Fruit fly (Drosophila melanogaster) whole organism, wandering third instar larva: Measurements from ENCODE around the gene D12.

Source experiments
- Abd-B ChIP-seq: fragments of >200 bp; optimal IDR thresholded peaks from 2 replicates; lab custom pipeline; 2017; ENCODE audit warnings: missing biosample characterization, missing genetic modification characterization
- CG32264 ChIP-seq: fragments of 200-800 bp; sonication (Bioruptor generic); optimal IDR thresholded peaks from 2 replicates; lab custom pipeline; 2016; ENCODE audit warnings: missing biosample characterization, missing genetic modification characterization
- CG9705 ChIP-seq: fragments of 200-800 bp; sonication (Bioruptor generic); optimal IDR thresholded peaks from 2 replicates; lab custom pipeline; 2018; ENCODE audit warnings: missing biosample characterization, mild to moderate bottlenecking, missing genetic modification characterization
- CrebA ChIP-seq: fragments of 200-800 bp; sonication (Bioruptor generic); optimal IDR thresholded peaks from 2 replicates; lab custom pipeline; 2016; ENCODE audit warnings: missing biosample characterization, mild to moderate bottlenecking, missing genetic modification characterization, borderline replicate concordance
- Dfd ChIP-seq: fragments of >200 bp; optimal IDR thresholded peaks from 2 replicates; lab custom pipeline; 2017; ENCODE audit warnings: missing biosample characterization, missing genetic modification characterization
- Dif ChIP-seq: fragments of 200-275, 200-300 bp; sonication (Bioruptor generic); optimal IDR thresholded peaks from 2 replicates; lab custom pipeline; 2018; ENCODE audit warnings: missing biosample characterization, missing genetic modification characterization; ENCODE audit not compliant: partially characterized antibody
- HLH106 ChIP-seq: fragments of 200-800 bp; optimal IDR thresholded peaks from 3 replicates; lab custom pipeline; 2019; ENCODE audit warnings: missing biosample characterization, mild to moderate bottlenecking, missing genetic modification characterization, moderate library complexity
- Hnf4 ChIP-seq: fragments of 200-800 bp; sonication (Bioruptor generic); optimal IDR thresholded peaks from 2 replicates; lab custom pipeline; 2016; ENCODE audit warnings: missing biosample characterization, mild to moderate bottlenecking, missing genetic modification characterization
- Hr78 ChIP-seq: fragments of >200 bp; optimal IDR thresholded peaks from 2 replicates; lab custom pipeline; 2017; ENCODE audit warnings: missing biosample characterization, missing genetic modification characterization
- Hr83 ChIP-seq: fragments of 200-300 bp; sonication (Bioruptor generic); optimal IDR thresholded peaks from 2 replicates; lab custom pipeline; 2016; ENCODE audit warnings: missing biosample characterization, mild to moderate bottlenecking, missing genetic modification characterization, moderate library complexity; ENCODE audit not compliant: poor library complexity, severe bottlenecking
- Jra ChIP-seq: sonication (Bioruptor generic); optimal IDR thresholded peaks from 2 replicates; lab custom pipeline; 2016; ENCODE audit warnings: missing biosample characterization, missing genetic modification characterization
- Mio ChIP-seq: sonication (Bioruptor generic); optimal IDR thresholded peaks from 2 replicates; lab custom pipeline; 2016; ENCODE audit warnings: missing biosample characterization, missing genetic modification characterization
- Myc ChIP-seq: fragments of >200 bp; optimal IDR thresholded peaks from 2 replicates; lab custom pipeline; 2017
- N ChIP-seq: fragments of >200 bp; optimal IDR thresholded peaks from 2 replicates; lab custom pipeline; 2018; ENCODE audit warnings: missing biosample characterization, missing external identifiers, missing genetic modification characterization
- OdsH ChIP-seq: fragments of 200-800 bp; sonication (Bioruptor generic); optimal IDR thresholded peaks from 2 replicates; lab custom pipeline; 2016; ENCODE audit warnings: missing biosample characterization, mild to moderate bottlenecking, missing genetic modification characterization
- Rel ChIP-seq, 2 experiments: fragments of 200-800 bp; sonication (Bioruptor generic) in 1 of 2; optimal IDR thresholded peaks; 2 replicates in 1 of 2; 3 replicates in 1 of 2; lab custom pipeline; 2016 to 2019; ENCODE audit warnings: mild to moderate bottlenecking in 2 of 2, missing biosample characterization in 2 of 2, missing genetic modification characterization in 2 of 2, moderate library complexity in 1 of 2
- Sp1 ChIP-seq: fragments of 200-800 bp; sonication (Bioruptor generic); optimal IDR thresholded peaks from 3 replicates; lab custom pipeline; 2019; ENCODE audit warnings: missing biosample characterization, mild to moderate bottlenecking, missing genetic modification characterization, moderate library complexity
- br ChIP-seq: fragments of 200-800 bp; sonication (Bioruptor generic); optimal IDR thresholded peaks from 2 replicates; lab custom pipeline; 2016; ENCODE audit warnings: missing biosample characterization, missing genetic modification characterization
- brk ChIP-seq: fragments of 200-800 bp; sonication (Bioruptor generic); optimal IDR thresholded peaks from 2 replicates; lab custom pipeline; 2016; ENCODE audit warnings: missing biosample characterization, mild to moderate bottlenecking, missing genetic modification characterization
- dl ChIP-seq, 2 experiments: fragments of 175-275, 200-275 bp in 1 of 2; fragments of 200-275 bp in 1 of 2; sonication (Bioruptor generic); optimal IDR thresholded peaks; lab custom pipeline; 2018; ENCODE audit warnings: mild to moderate bottlenecking in 2 of 2, missing biosample characterization in 2 of 2, missing genetic modification characterization in 2 of 2, moderate library complexity in 2 of 2; ENCODE audit not compliant: partially characterized antibody in 2 of 2, insufficient read depth in 1 of 2
- dmrt93B ChIP-seq: fragments of 200-800 bp; sonication (Bioruptor generic); optimal IDR thresholded peaks from 2 replicates; lab custom pipeline; 2018; ENCODE audit warnings: missing biosample characterization, mild to moderate bottlenecking, missing genetic modification characterization
- dsf ChIP-seq: sonication (Bioruptor generic); optimal IDR thresholded peaks from 2 replicates; lab custom pipeline; 2016; ENCODE audit warnings: missing biosample characterization, missing genetic modification characterization, borderline replicate concordance
- ey ChIP-seq: fragments of 200-800 bp; sonication (Bioruptor generic); optimal IDR thresholded peaks from 2 replicates; lab custom pipeline; 2016; ENCODE audit warnings: missing biosample characterization, missing genetic modification characterization
- foxo ChIP-seq, 2 experiments: fragments of 200-800 bp; sonication (Bioruptor generic); optimal IDR thresholded peaks; 2 replicates in 1 of 2; 3 replicates in 1 of 2; lab custom pipeline; 2016 to 2017; ENCODE audit warnings: missing biosample characterization in 2 of 2, missing genetic modification characterization in 2 of 2
- fru ChIP-seq: fragments of 200-800 bp; sonication (Bioruptor generic); optimal IDR thresholded peaks from 3 replicates; lab custom pipeline; 2016; ENCODE audit warnings: missing biosample characterization, mild to moderate bottlenecking, missing genetic modification characterization
- h ChIP-seq: fragments of 200-800 bp; sonication (Bioruptor generic); optimal IDR thresholded peaks from 3 replicates; lab custom pipeline; 2016; ENCODE audit warnings: missing biosample characterization, mild to moderate bottlenecking, missing genetic modification characterization
- jim ChIP-seq: fragments of 175-275, 200-325 bp; sonication (Bioruptor generic); optimal IDR thresholded peaks from 2 replicates; lab custom pipeline; 2016; ENCODE audit warnings: missing biosample characterization, mild to moderate bottlenecking, missing genetic modification characterization
- lola ChIP-seq: fragments of >200 bp; optimal IDR thresholded peaks from 2 replicates; lab custom pipeline; 2017; ENCODE audit warnings: missing biosample characterization, missing genetic modification characterization
- psq ChIP-seq: fragments of 200-800 bp; sonication (Bioruptor generic); optimal IDR thresholded peaks from 3 replicates; lab custom pipeline; 2017; ENCODE audit warnings: missing biosample characterization, mild to moderate bottlenecking, missing genetic modification characterization, moderate library complexity
- rgr ChIP-seq: fragments of 200-800 bp; sonication (Bioruptor generic); optimal IDR thresholded peaks from 3 replicates; lab custom pipeline; 2016; ENCODE audit warnings: missing biosample characterization, mild to moderate bottlenecking, missing genetic modification characterization
- sage ChIP-seq: fragments of 200-800 bp; sonication (Bioruptor generic); optimal IDR thresholded peaks from 2 replicates; lab custom pipeline; 2016; ENCODE audit warnings: missing biosample characterization, mild to moderate bottlenecking, missing genetic modification characterization
- sv ChIP-seq: fragments of 200-800 bp; sonication (Bioruptor generic); optimal IDR thresholded peaks from 3 replicates; lab custom pipeline; 2016; ENCODE audit warnings: missing biosample characterization, missing genetic modification characterization
- tai ChIP-seq: sonication (Bioruptor generic); optimal IDR thresholded peaks from 2 replicates; lab custom pipeline; 2016; ENCODE audit warnings: missing biosample characterization, missing genetic modification characterization
- usp ChIP-seq: fragments of >200 bp; optimal IDR thresholded peaks from 2 replicates; lab custom pipeline; 2017; ENCODE audit warnings: missing biosample characterization, missing genetic modification characterization

The D12 gene

dm6 chr2L:8419382-8419940 is 17.7 kb downstream of the D12 start:
- TF ChIP-seq Dfd (GFP tag; lab: Kevin White, UChicago) (peak; percentile 21), dl (GFP tag; optimal IDR thresholded peaks at IDR 0.05; lab: Kevin White, UChicago; ENCODE audit: insufficient read depth in 1 of 2, partially characterized antibody in 2 of 2) (peak in 1 of 2 experiments; percentile 24), Sp1 (GFP tag; lab: Kevin White, UChicago) (peak; percentile 27), psq (GFP tag; lab: Kevin White, UChicago) (peak; percentile 85), jim (no peak), Rel (GFP tag; optimal IDR thresholded peaks at IDR 0.05; lab: Kevin White, UChicago) (no peak), Rel (tag; optimal IDR thresholded peaks at IDR 0.05; lab: Kevin White, UChicago) (peak; percentile 89), HLH106 (no peak), rgr (GFP tag; lab: Kevin White, UChicago) (no peak), Myc (lab: Kevin White, UChicago) (no peak), N (GFP tag; lab: Kevin White, UChicago) (no peak), brk (GFP tag; lab: Kevin White, UChicago) (no peak)

dm6 chr2L:8418113-8418885 is 18.9 kb downstream of the D12 start:
- TF ChIP-seq Rel (GFP tag; optimal IDR thresholded peaks at IDR 0.05; lab: Kevin White, UChicago): no peak
- no peak for TF ChIP-seq Rel (tag; optimal IDR thresholded peaks at IDR 0.05; lab: Kevin White, UChicago)
- no peak for TF ChIP-seq Jra (GFP tag; lab: Kevin White, UChicago)
- no peak for TF ChIP-seq Hnf4 (GFP tag; lab: Kevin White, UChicago)
- TF ChIP-seq sv: no peak
- TF ChIP-seq Hr83 (GFP tag; lab: Kevin White, UChicago): no peak
- TF ChIP-seq CrebA (GFP tag; lab: Kevin White, UChicago): no peak
- TF ChIP-seq dl (GFP tag; optimal IDR thresholded peaks at IDR 0.05; lab: Kevin White, UChicago; ENCODE audit: insufficient read depth in 1 of 2, partially characterized antibody in 2 of 2): no peak

dm6 chr2L:8417562-8417961 is 19.6 kb downstream of the D12 start:
- no peak for TF ChIP-seq sage (GFP tag; lab: Kevin White, UChicago)
- TF ChIP-seq Mio: no peak
- peak; percentile 11 for TF ChIP-seq Hr83 (GFP tag; lab: Kevin White, UChicago)
- peak; percentile 5 for TF ChIP-seq HLH106
- no peak for TF ChIP-seq Hr78 (GFP tag; lab: Kevin White, UChicago)
- TF ChIP-seq Sp1 (GFP tag; lab: Kevin White, UChicago): peak; percentile 21
- no peak for TF ChIP-seq psq (GFP tag; lab: Kevin White, UChicago)
- peak; percentile 26 for TF ChIP-seq rgr (GFP tag; lab: Kevin White, UChicago)
- TF ChIP-seq h: peak; percentile 12
- no peak for TF ChIP-seq Rel (GFP tag; optimal IDR thresholded peaks at IDR 0.05; lab: Kevin White, UChicago)
- TF ChIP-seq Rel (tag; optimal IDR thresholded peaks at IDR 0.05; lab: Kevin White, UChicago): peak; percentile 48
- peak; percentile 41 for TF ChIP-seq OdsH (GFP tag; lab: Kevin White, UChicago)
- peak; percentile 6 for TF ChIP-seq Hnf4 (GFP tag; lab: Kevin White, UChicago)
- no peak for TF ChIP-seq sv
- TF ChIP-seq foxo (GFP tag; optimal IDR thresholded peaks at IDR 0.05; lab: Kevin White, UChicago): peak in 1 of 2 experiments; percentile 5

- TF ChIP-seq br (GFP tag; lab: Kevin White, UChicago) (peak; percentile 73), lola (GFP tag; lab: Kevin White, UChicago) (no peak), dl (GFP tag; optimal IDR thresholded peaks at IDR 0.05; lab: Kevin White, UChicago; ENCODE audit: insufficient read depth in 1 of 2, partially characterized antibody in 2 of 2) (peak; percentile 83 to 87), ey (GFP tag; lab: Kevin White, UChicago) (peak; percentile 81), OdsH (GFP tag; lab: Kevin White, UChicago) (peak; percentile 49), fru (peak; percentile 84), dmrt93B (GFP tag; lab: Kevin White, UChicago) (peak; percentile 35), CrebA (GFP tag; lab: Kevin White, UChicago) (no peak), Mio (no peak), h (peak; percentile 81), sv (no peak), jim (no peak), CG32264 (peak; percentile 1), brk (GFP tag; lab: Kevin White, UChicago) (peak; percentile 37), Jra (GFP tag; lab: Kevin White, UChicago) (peak; percentile 60), dsf (GFP tag; lab: Kevin White, UChicago) (no peak), CG9705 (GFP tag; lab: Kevin White, UChicago) (peak; percentile 36), sage (GFP tag; lab: Kevin White, UChicago) (peak; percentile 48), foxo (GFP tag; optimal IDR thresholded peaks at IDR 0.05; lab: Kevin White, UChicago) (peak in 1 of 2 experiments; percentile 84), Abd-B (no peak), Sp1 (GFP tag; lab: Kevin White, UChicago) (peak; percentile 67), usp (GFP tag; lab: Kevin White, UChicago) (no peak), Dif (GFP tag; lab: Kevin White, UChicago) (peak; percentile 77), tai (GFP tag; lab: Kevin White, UChicago) (no peak), Hr78 (GFP tag; lab: Kevin White, UChicago) (no peak), Dfd (GFP tag; lab: Kevin White, UChicago) (no peak), Myc (lab: Kevin White, UChicago) (no peak), HLH106 (peak; percentile 59), psq (GFP tag; lab: Kevin White, UChicago) (peak; percentile 100), Hnf4 (GFP tag; lab: Kevin White, UChicago) (peak; percentile 79), rgr (GFP tag; lab: Kevin White, UChicago) (peak; percentile 71)
Observed at dm6 chr2L:8416350-8417046, 20.7 kb downstream of the D12 start.
